Fruit fly (Drosophila melanogaster) ovary, adult (tissue): ENCODE data around the gene CG42705.

ENCODE experiments used
- CG17801 ChIP-seq: fragments of 200-800 bp; optimal IDR thresholded peaks from 2 replicates; lab custom pipeline; 2019; ENCODE audit warnings: missing biosample characterization, mild to moderate bottlenecking, missing genetic modification characterization, moderate library complexity; ENCODE audit not compliant: partially characterized antibody

Gene CG42705

DNA sequence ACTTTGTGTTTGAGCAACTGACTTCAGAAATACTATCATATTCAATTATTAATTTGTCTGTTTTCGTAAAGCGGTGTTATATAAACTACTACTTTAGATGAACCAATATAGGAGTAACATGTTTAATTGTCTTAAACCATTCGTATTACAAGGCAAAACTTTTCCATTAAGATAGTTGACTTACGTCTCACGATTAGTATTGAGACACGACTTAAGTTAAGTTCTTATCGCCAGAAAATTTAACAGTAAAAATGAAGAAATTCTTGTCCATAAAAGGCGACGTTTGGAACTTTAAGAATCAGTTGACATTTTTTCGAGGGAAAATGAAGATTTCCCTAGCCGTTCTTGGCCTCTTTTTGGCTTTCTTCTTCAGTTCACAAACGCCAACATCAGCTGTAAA, at the start of gene CG42705:
Gene CG42705 (plus strand): TSS at position 301 of the 400 bp plus-strand sequence.
- no peak for TF ChIP-seq CG17801 (GFP tag; lab: Kevin White, UChicago)

DNA sequence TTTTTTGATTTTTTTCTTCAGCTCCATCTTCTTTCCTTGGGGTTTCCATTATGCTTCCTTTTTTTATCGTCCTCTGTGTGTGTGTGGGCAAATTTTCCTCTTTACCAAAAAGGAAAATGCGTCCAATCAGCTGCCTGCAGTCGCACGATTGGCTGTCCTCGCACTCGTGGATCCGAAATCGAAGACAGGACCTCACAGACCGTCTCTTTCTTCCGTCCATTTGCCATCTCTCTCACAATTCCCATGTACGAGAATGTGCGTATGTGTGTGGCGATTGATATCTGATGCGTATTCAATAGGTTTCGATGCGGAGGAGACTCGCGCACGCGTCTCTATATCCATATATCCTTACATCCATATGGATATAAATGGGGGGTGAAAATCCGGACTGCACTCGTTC, 45.3 kb upstream of the CG42705 start:
- no peak for TF ChIP-seq CG17801 (GFP tag; lab: Kevin White, UChicago)

dm6 chrX:7372475-7372874, 41.2 kb upstream of the CG42705 start:
- no peak for TF ChIP-seq CG17801 (GFP tag; lab: Kevin White, UChicago)

DNA sequence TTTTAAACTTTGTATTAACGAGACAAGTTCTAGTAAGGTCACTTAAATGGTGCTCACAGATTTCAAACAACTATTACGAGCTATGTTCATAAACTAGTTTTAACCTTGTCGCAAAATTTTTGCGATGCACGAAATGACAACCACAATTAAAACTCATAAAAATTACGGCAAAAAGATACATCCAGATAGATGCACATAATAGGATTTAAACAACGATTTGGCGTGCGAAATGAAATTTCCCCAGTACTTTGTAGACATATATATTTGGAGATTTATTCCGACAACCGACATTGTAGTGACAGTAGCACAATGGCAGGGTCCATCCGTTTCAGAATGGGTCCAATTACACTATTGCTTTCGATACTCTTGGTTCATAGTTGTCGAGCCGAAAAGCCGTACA, 35.8 kb upstream of the CG42705 start, which contains the start of gene CheA7a:
Gene CheA7a (plus strand): TSS at position 301 of the 400 bp plus-strand sequence.
- no peak for TF ChIP-seq CG17801 (GFP tag; lab: Kevin White, UChicago)

dm6 chrX:7379569-7379968, 34.1 kb upstream of the CG42705 start:
- TF ChIP-seq CG17801 (GFP tag; lab: Kevin White, UChicago) = no peak

DNA sequence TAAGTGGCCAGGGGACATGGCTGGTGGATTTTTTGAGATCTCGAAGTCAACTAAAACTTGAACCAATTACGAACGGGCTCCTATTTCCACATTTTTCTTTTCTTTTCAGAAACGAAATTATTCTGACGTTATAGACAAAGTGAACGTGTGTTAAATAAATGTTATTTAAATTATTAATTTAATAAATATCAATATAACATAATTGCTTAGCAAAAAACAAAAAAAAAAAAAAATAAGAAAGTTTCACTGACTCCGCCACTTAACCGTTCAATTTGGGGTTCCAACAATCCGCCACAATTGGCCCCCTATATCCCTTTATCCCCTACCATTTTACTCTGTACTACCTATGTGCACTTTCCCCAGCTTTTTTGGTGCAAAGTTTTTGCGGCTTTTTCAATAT, 30.8 kb upstream of the CG42705 start, which contains the start of gene CG42781:
Gene CG42781 (minus strand): TSS at position 101 of the 400 bp plus-strand sequence.
- TF ChIP-seq CG17801 (GFP tag; lab: Kevin White, UChicago) = no peak

DNA sequence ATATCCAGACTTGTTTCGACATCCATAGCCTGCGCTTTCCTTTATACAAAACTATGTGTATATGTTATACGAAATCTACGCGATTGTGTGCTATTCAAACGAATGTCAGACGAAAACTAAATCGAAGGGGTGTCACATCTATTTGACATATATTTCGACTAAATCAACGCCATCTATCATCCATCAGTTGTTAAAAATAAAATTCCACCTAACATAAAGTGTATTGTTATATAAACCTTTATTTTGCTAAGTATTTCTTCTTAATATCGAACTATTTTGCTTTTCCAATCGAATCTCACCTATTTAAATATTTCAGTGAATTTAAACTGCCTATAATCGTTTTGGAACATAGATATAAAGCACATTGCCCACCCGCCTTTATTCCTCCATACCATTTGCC, 10.6 kb upstream of the CG42705 start, which contains the start of gene CG15035:
Gene CG15035 (minus strand): TSS at position 101 of the 400 bp plus-strand sequence.
- TF ChIP-seq CG17801 (GFP tag; lab: Kevin White, UChicago) = no peak

- no peak for TF ChIP-seq CG17801 (GFP tag; lab: Kevin White, UChicago)
Measured at dm6 chrX:7405697-7406096, 8.0 kb upstream of the CG42705 start, which contains the start of gene CG1677. CG1677 (minus strand) TSS chrX:7405797.

dm6 chrX:7406908-7407307, 6.8 kb upstream of the CG42705 start, which contains the start of gene CG32727:
CG32727 (plus strand) TSS chrX:7407208.
- no peak for TF ChIP-seq CG17801 (GFP tag; lab: Kevin White, UChicago)

DNA sequence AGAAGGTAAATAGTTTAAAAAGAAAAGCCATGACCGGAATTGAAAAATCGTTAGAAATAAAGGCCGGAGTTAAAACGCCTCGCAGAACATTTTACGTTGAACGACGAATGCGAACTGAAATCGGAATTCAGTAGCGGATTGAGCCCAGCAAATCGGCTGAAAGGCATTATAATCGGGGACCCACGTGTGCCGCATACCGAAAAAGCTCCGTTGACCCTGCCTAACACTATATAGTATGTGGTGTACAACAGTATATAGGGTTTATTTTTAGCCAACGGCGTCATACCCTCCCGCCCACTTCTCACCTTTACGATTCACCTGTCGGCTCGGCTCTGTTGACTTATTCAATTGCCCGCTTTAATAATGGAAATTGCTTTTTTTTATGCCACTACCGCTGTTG, 1.9 kb upstream of the CG42705 start, which contains the start of gene CG42246:
Gene CG42246 (minus strand): TSS at position 101 of the 400 bp plus-strand sequence.
- TF ChIP-seq CG17801 (GFP tag; lab: Kevin White, UChicago) = no peak

dm6 chrX:7412368-7412767, 1.3 kb upstream of the CG42705 start, which contains the start of gene CG42704:
CG42704 (plus strand) TSS chrX:7412668.
- TF ChIP-seq CG17801 (GFP tag; lab: Kevin White, UChicago) = no peak

DNA sequence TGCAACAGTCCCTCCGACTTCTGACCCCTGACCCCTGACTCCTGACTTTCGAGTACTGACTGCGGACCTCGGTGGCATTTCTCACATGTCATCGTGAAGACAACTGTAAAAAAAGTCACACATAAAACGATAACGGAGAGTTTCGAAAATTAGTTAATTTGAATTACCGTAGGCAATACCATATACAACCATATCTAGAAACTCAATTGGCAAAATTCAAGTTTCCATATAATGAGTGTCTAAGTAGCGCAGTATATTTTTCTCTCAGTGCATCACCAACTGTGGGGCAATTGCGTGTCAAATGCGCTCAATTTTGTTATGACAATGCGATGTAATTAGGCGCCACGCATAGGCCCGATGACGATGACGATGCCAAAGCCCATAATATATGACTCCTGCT, 1.4 kb downstream of the CG42705 start:
- no peak for TF ChIP-seq CG17801 (GFP tag; lab: Kevin White, UChicago)

DNA sequence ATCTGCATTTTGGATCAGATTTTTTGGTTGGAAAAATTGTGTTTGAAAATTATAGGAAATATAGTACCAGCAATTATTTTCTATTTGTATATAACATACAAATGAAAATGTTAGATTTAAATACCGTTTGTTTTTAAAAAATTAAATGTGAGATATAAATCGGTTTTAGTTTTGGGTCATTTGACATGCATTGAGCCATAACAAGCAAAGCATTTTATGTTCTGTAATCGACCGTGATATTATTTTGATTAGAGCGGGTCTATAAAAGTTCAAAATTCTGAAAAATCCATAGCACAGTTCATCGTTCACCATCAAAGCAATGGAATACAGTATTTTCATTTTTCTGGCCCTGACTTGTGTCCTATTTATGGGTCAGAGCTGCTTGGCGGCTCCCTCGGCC, 3.3 kb downstream of the CG42705 start, which contains the start of gene CG34337:
Gene CG34337 (plus strand): TSS at position 301 of the 400 bp plus-strand sequence.
- no peak for TF ChIP-seq CG17801 (GFP tag; lab: Kevin White, UChicago)

DNA sequence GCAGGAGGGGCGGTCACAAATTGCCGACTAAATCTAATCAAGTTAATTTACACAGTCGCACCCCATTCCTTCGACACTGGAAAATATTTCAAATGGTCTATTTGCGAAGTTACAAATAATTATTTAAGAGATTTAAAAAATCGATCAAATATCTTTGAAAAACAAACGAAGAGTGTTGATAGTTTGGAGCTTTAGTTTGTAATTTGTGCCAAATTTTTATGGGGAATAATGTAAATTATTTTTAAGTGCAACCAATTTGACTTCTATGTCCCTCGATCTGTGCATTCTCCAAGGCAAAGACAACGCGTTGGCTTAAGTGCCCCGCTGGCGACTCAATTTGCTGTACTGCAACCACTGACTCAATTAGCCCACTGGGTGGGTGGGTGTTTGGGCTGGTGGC, 4.2 kb downstream of the CG42705 start:
- TF ChIP-seq CG17801 (GFP tag; lab: Kevin White, UChicago) = no peak

dm6 chrX:7418294-7418693, 4.6 kb downstream of the CG42705 start, which contains the start of gene rumpel:
rumpel (plus strand) TSS chrX:7418594.
- no peak for TF ChIP-seq CG17801 (GFP tag; lab: Kevin White, UChicago)

- TF ChIP-seq CG17801 (GFP tag; lab: Kevin White, UChicago) = no peak
Measured at dm6 chrX:7422577-7422976, 8.9 kb downstream of the CG42705 start.
